Worm (Caenorhabditis elegans): ENCODE measurements around the gene Y82E9BL.12.

DNA sequence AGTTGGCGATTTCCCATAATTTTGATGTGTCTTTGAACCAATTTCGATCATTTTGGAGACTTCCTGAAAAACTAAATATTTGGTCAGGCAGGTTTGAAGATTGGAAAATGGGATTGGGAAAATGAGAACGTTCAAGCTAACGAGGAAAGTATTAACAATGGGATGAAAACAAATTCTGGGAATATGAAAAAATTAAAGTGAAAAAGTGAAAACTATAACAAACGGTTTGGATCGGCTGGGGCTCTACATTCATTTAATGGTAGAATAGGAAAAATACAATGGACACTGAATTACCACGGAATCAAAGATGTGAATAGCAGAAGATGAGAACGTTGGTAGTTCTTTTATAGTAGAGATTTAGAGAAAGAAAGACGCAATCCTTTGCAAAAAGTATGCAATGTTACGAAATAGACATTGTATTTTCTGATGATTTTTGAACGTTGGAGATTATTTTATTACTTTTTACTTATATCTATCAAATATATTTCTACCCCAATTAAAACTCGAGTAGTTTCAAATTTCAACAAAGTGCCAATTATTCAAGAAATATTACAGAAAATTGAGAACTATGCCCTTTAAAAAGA lies 20.4 kb upstream of the Y82E9BL.12 start, which contains the start of gene fbxa-50:
- TF ChIP-seq him-1 (tag; optimal IDR thresholded peaks at IDR 0.05): no peak
- no peak for TF ChIP-seq dao-5 (tag; optimal IDR thresholded peaks at IDR 0.05)
